Worm (Caenorhabditis elegans) whole organism, L4 larva: ENCODE data around the gene trpp-1.
"Not testable (repeated sequence)": the region's sequence is repeated elsewhere in the genome, so short reads cannot be mapped to it uniquely, and the experiment has no call there.

ENCODE experiments used
- F49E8.2 ChIP-seq: sonication (generic microtip); optimal IDR thresholded peaks from 2 replicates; lab custom pipeline; 2016; ENCODE audit warnings: missing compliant biosample characterization, mild to moderate bottlenecking, missing genetic modification characterization, borderline replicate concordance
- T26A8.4 ChIP-seq: fragments of 200-800 bp; sonication (Bioruptor generic); IDR thresholded peaks from 2 replicates; pipeline ENCODE4 v1.3.6; 2022; ENCODE audit warnings: missing genetic modification characterization, missing compliant biosample characterization
- daf-19 ChIP-seq: fragments of 200-800 bp; sonication (Bioruptor generic); conservative IDR thresholded peaks from 2 replicates; pipeline ENCODE4 v1.3.6; 2022; ENCODE audit warnings: missing genetic modification characterization, missing compliant biosample characterization
- dmd-6 ChIP-seq: fragments of 200-800 bp; sonication (Bioruptor generic); IDR thresholded peaks from 2 replicates; pipeline ENCODE4 v1.3.6; 2022; ENCODE audit warnings: missing genetic modification reagents, missing genetic modification characterization, missing compliant biosample characterization
- fkh-10 ChIP-seq: fragments of 150-350 bp; optimal IDR thresholded peaks from 2 replicates; lab custom pipeline; 2014; ENCODE audit warnings: missing biosample characterization, missing genetic modification reagents, missing genetic modification characterization
- hlh-30 ChIP-seq: sonication (generic microtip); optimal IDR thresholded peaks from 2 replicates; lab custom pipeline; 2017; ENCODE audit warnings: antibody characterized with exemption, mild to moderate bottlenecking, missing genetic modification characterization, missing compliant biosample characterization; ENCODE audit not compliant: insufficient read depth
- lin-39 ChIP-seq: fragments of 150-350 bp; optimal IDR thresholded peaks from 2 replicates; lab custom pipeline; 2014; ENCODE audit warnings: missing biosample characterization, missing genetic modification reagents, missing genetic modification characterization
- nhr-237 ChIP-seq: sonication (generic microtip); optimal IDR thresholded peaks from 2 replicates; lab custom pipeline; 2017; ENCODE audit warnings: missing biosample characterization, missing genetic modification characterization
- nhr-28 ChIP-seq: fragments of 150-350 bp; optimal IDR thresholded peaks from 2 replicates; lab custom pipeline; 2014; ENCODE audit warnings: missing biosample characterization, missing genetic modification characterization
- pqm-1 ChIP-seq: sonication (generic microtip); optimal IDR thresholded peaks from 2 replicates; lab custom pipeline; 2017; ENCODE audit warnings: missing biosample characterization, missing genetic modification characterization
- snpc-4 ChIP-seq: fragments of 150-350 bp; optimal IDR thresholded peaks from 2 replicates; lab custom pipeline; 2014; ENCODE audit warnings: missing biosample characterization, missing genetic modification characterization

DNA sequence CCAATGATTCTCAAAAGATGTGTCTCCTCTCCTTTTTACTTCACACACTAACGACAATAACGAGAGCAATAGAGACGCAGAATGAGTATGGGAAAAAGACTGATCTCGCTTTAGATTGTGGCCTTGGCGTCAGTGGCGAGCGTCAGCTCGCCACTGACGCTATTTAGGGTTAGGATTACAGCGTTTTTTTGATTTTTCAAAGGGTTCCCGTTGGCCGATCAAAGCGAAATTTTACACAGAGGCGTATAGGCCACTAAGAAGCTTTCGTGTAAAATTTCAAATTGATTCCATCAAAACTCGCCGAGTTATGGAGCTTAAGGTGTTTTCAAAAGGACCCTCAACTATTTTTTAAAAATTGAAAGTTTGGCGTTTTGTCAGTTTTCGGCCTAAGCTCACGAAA lies 11.3 kb downstream of the trpp-1 start, which contains the start of gene DC2.5:
- TF ChIP-seq daf-19 (GFP tag; lab: Robert Waterston, UW); pqm-1 (tag; lab: Kevin White, UChicago); nhr-237 (tag; lab: Kevin White, UChicago); F49E8.2 (tag; lab: Kevin White, UChicago); nhr-28 (tag; lab: Kevin White, UChicago); snpc-4 (tag; lab: Kevin White, UChicago); dmd-6 (GFP tag; lab: Robert Waterston, UW); T26A8.4 (GFP tag; lab: Robert Waterston, UW); fkh-10 (GFP tag; lab: Kevin White, UChicago); lin-39 (tag; lab: Kevin White, UChicago); hlh-30 (tag; lab: Kevin White, UChicago): not testable (repeated sequence)
